Fruit fly (Drosophila melanogaster) whole organism, pupa: ENCODE results near the gene CG43367.

ENCODE experiments used
- CG10348 ChIP-seq: fragments of 200-800 bp; sonication (Bioruptor generic); IDR thresholded peaks from 2 replicates; pipeline ENCODE4 v1.3.6; 2022; ENCODE audit warnings: missing biosample characterization, missing genetic modification characterization
- CG4496 ChIP-seq: fragments of 200-800 bp; sonication (Bioruptor generic); IDR thresholded peaks from 3 replicates; pipeline ENCODE4 v1.3.6; 2022; ENCODE audit warnings: missing biosample characterization, missing genetic modification characterization
- CG8301 ChIP-seq: fragments of 200-800 bp; sonication (Bioruptor generic); optimal IDR thresholded peaks from 2 replicates; lab custom pipeline; 2018; ENCODE audit warnings: missing biosample characterization, mild to moderate bottlenecking, missing genetic modification characterization
- CG9948 ChIP-seq: fragments of 200-800 bp; sonication (Bioruptor generic); optimal IDR thresholded peaks from 2 replicates; lab custom pipeline; 2018; ENCODE audit warnings: missing biosample characterization, mild to moderate bottlenecking, missing genetic modification characterization, moderate library complexity
- EcR ChIP-seq: fragments of 200-800 bp; sonication (Bioruptor generic); optimal IDR thresholded peaks from 3 replicates; lab custom pipeline; 2019; ENCODE audit warnings: missing biosample characterization, missing genetic modification characterization, mild to moderate bottlenecking, moderate library complexity, missing genetic modification reagents
- Ets98B ChIP-seq: fragments of 200-800 bp; sonication (Bioruptor generic); IDR thresholded peaks from 2 replicates; pipeline ENCODE4 v1.3.6; 2022; ENCODE audit warnings: missing biosample characterization, missing genetic modification characterization

DNA sequence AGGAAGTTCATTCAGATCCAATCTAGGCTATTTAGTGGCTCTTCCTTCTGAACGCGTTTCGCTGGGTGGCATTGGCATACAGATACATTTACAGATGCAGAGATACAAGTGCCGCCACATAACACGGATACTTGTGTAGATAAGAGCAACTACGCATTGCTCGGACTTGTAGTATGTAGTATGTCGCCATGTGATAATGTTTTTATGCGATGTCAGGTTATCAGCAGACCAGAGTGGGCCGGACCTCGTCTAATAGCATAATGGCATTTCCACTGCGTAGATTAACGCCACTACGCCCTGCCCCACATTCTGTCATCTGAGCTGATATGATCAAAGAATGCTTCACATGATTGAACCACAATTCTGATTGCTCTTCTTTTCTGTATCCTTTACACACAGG lies 28.0 kb downstream of the CG43367 start:
- TF ChIP-seq CG8301 (tag; lab: Kevin White, UChicago) (no peak), CG10348 (GFP tag; lab: Robert Waterston, UW) (no peak), CG9948 (no peak), Ets98B (GFP tag; lab: Robert Waterston, UW) (no peak), EcR (GFP tag; lab: Kevin White, UChicago) (no peak), CG4496 (no peak)
